Fruit fly (Drosophila melanogaster) whole organism: ENCODE results near the gene Eig71Ei.

Source experiments
- CG8478 ChIP-seq: fragments of >200 bp; optimal IDR thresholded peaks from 2 replicates; lab custom pipeline; 2018; ENCODE audit warnings: inconsistent platforms
- psq ChIP-seq: fragments of >200 bp; optimal IDR thresholded peaks from 2 replicates; lab custom pipeline; 2017

DNA sequence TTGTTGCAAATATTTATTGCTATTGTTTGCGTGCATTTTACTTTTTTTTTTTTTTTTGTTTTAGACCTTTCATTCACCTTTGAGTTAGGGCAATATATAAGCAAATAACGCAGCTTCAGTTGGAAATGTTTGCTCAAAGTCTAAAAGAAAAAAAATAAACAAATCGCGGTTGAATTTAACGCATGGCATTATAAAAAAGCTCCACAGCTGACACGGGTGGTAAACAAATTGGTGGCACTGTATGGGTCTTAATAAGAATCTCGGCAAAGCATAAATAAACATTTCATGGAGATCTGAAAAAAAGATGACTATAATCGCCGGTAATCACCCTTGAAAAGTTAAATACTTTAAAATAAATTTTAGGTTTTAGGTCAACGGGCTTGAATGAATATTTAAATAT is 34.9 kb downstream of the Eig71Ei start:
- no peak for TF ChIP-seq psq
- no peak for TF ChIP-seq CG8478
